Worm (Caenorhabditis elegans) whole organism, L2 larva: ENCODE data around the gene rsp-2.
A peak's percentile ranks its signal among the peaks of the same experiment; 100 is the strongest.

Source experiments
- ceh-16 ChIP-seq: fragments of 150-350 bp; optimal IDR thresholded peaks from 2 replicates; lab custom pipeline; 2014; ENCODE audit warnings: missing biosample characterization, missing genetic modification characterization
- ceh-82 ChIP-seq: fragments of 150-350 bp; optimal IDR thresholded peaks from 2 replicates; lab custom pipeline; 2014; ENCODE audit warnings: missing biosample characterization, missing genetic modification characterization
- elt-1 ChIP-seq: fragments of 150-350 bp; optimal IDR thresholded peaks from 2 replicates; lab custom pipeline; 2014; ENCODE audit warnings: missing biosample characterization, missing genetic modification characterization
- lin-39 ChIP-seq: fragments of 150-350 bp; optimal IDR thresholded peaks from 2 replicates; lab custom pipeline; 2014; ENCODE audit warnings: missing biosample characterization, missing genetic modification reagents, missing genetic modification characterization
- lsy-2 ChIP-seq, 2 experiments: fragments of 150-350 bp in 1 of 2; sonication (generic microtip) in 1 of 2; optimal IDR thresholded peaks; 2 replicates each; lab custom pipeline; 2014 to 2017; ENCODE audit warnings: missing biosample characterization in 2 of 2, missing genetic modification characterization in 2 of 2
- nhr-11 ChIP-seq: fragments of 150-350 bp; optimal IDR thresholded peaks from 2 replicates; lab custom pipeline; 2014; ENCODE audit warnings: missing biosample characterization, missing genetic modification characterization
- nhr-12 ChIP-seq: fragments of 150-350 bp; optimal IDR thresholded peaks from 2 replicates; lab custom pipeline; 2014; ENCODE audit warnings: missing biosample characterization, missing genetic modification characterization
- nhr-6 ChIP-seq: fragments of 150-350 bp; optimal IDR thresholded peaks from 2 replicates; lab custom pipeline; 2014; ENCODE audit warnings: missing biosample characterization, missing genetic modification characterization
- skn-1 ChIP-seq: sonication (generic microtip); optimal IDR thresholded peaks from 2 replicates; lab custom pipeline; 2017; ENCODE audit warnings: missing biosample characterization, missing genetic modification characterization

DNA sequence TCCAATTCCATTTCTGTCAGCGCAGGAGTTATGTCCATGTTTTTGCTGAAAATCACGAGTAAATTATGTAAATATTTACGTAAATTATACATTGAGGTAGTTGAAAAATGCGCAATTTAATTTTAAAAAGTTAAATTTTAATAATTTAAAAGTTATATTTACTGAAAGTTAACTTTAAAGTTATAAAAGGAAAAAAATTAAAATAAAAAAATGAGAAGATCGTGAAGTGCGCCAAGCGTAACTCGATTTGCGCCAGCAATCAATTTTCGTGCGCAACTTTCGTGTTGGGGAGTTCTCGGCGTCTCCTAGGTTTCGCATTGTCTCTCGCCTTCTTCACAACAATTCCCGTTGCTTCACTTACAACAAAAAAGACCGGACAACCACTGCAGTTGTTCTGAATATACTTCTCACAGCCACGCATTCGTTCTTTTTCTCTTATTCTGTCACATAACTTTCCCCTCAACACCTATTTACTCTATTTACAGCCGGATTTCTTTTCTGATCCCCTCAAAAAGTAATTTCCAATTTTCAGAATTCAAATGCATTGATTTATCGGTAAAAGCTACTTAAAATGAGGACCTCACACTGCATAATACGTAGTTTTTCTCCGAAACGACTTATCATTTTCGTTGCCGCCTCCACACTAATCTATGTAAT is 20.9 kb upstream of the rsp-2 start, which contains the start of the genes metl-1 and W02B12.11:
- TF ChIP-seq nhr-11 (tag; lab: Kevin White, UChicago) (no peak), nhr-12 (tag; lab: Kevin White, UChicago) (no peak), ceh-82 (no peak), lin-39 (no peak), skn-1 (tag; lab: Kevin White, UChicago) (no peak), ceh-16 (peak; percentile 21), nhr-6 (peak; percentile 38), lsy-2 (tag; optimal IDR thresholded peaks at IDR 0.05; lab: Kevin White, UChicago) (peak; percentile 84 to 92), elt-1 (tag; lab: Kevin White, UChicago) (no peak)
